Worm (Caenorhabditis elegans) whole organism, late embryonic: ENCODE results near the gene B0222.1.
A peak's percentile ranks its signal among the peaks of the same experiment; 100 is the strongest.

Experiments
- C08G9.2 ChIP-seq: sonication (generic microtip); optimal IDR thresholded peaks from 2 replicates; lab custom pipeline; 2016; ENCODE audit warnings: mild to moderate bottlenecking, missing genetic modification characterization, moderate library complexity, missing compliant biosample characterization
- C38D4.7 ChIP-seq: fragments of 200-800 bp; sonication (Bioruptor generic); optimal IDR thresholded peaks from 2 replicates; lab custom pipeline; 2018; ENCODE audit warnings: mild to moderate bottlenecking, missing genetic modification characterization, moderate library complexity, missing compliant biosample characterization
- K02D7.2 ChIP-seq: sonication (generic microtip); optimal IDR thresholded peaks from 2 replicates; lab custom pipeline; 2017; ENCODE audit warnings: mild to moderate bottlenecking, missing genetic modification characterization, missing compliant biosample characterization
- K09A11.1 ChIP-seq: sonication (generic microtip); optimal IDR thresholded peaks from 2 replicates; lab custom pipeline; 2017; ENCODE audit warnings: antibody characterized with exemption, mild to moderate bottlenecking, missing genetic modification characterization, missing compliant biosample characterization; ENCODE audit not compliant: insufficient read depth
- T23F11.4 ChIP-seq: fragments of 200-800 bp; sonication (Bioruptor generic); optimal IDR thresholded peaks from 2 replicates; lab custom pipeline; 2018; ENCODE audit warnings: mild to moderate bottlenecking, missing genetic modification characterization, missing compliant biosample characterization
- Y22D7AL.16 ChIP-seq: sonication (generic microtip); optimal IDR thresholded peaks from 2 replicates; lab custom pipeline; 2016; ENCODE audit warnings: missing genetic modification characterization, missing compliant biosample characterization
- ama-1 ChIP-seq: fragments of 150-350 bp; optimal IDR thresholded peaks from 2 replicates; lab custom pipeline; 2014
- ceh-18 ChIP-seq: sonication (generic microtip); optimal IDR thresholded peaks from 2 replicates; lab custom pipeline; 2016; ENCODE audit warnings: missing genetic modification characterization, missing compliant biosample characterization
- ceh-19 ChIP-seq: fragments of 200-800 bp; sonication (Bioruptor generic); optimal IDR thresholded peaks from 2 replicates; lab custom pipeline; 2018; ENCODE audit warnings: mild to moderate bottlenecking, missing genetic modification characterization, missing compliant biosample characterization
- ceh-2 ChIP-seq: sonication (generic microtip); optimal IDR thresholded peaks from 2 replicates; lab custom pipeline; 2016; ENCODE audit warnings: missing genotype, missing genetic modification characterization, missing compliant biosample characterization
- ceh-24 ChIP-seq: sonication (generic microtip); optimal IDR thresholded peaks from 2 replicates; lab custom pipeline; 2016; ENCODE audit warnings: mild to moderate bottlenecking, missing genetic modification characterization, missing compliant biosample characterization
- ceh-31 ChIP-seq: sonication (generic microtip); optimal IDR thresholded peaks from 2 replicates; lab custom pipeline; 2016; ENCODE audit warnings: missing genetic modification characterization, missing compliant biosample characterization
- ceh-34 ChIP-seq: sonication (generic microtip); optimal IDR thresholded peaks from 2 replicates; lab custom pipeline; 2016; ENCODE audit warnings: mild to moderate bottlenecking, missing genetic modification characterization, missing compliant biosample characterization
- dmd-4 ChIP-seq: sonication (generic microtip); optimal IDR thresholded peaks from 2 replicates; lab custom pipeline; 2016; ENCODE audit warnings: borderline replicate concordance, missing genetic modification characterization, missing compliant biosample characterization
- dve-1 ChIP-seq: sonication (generic microtip); optimal IDR thresholded peaks from 2 replicates; lab custom pipeline; 2017; ENCODE audit warnings: antibody characterized with exemption, mild to moderate bottlenecking, missing genetic modification characterization, missing compliant biosample characterization
- elt-2 ChIP-seq: sonication (generic microtip); optimal IDR thresholded peaks from 2 replicates; lab custom pipeline; 2016; ENCODE audit warnings: missing genetic modification reagents, missing genetic modification characterization, missing compliant biosample characterization
- elt-4 ChIP-seq: sonication (generic microtip); optimal IDR thresholded peaks from 2 replicates; lab custom pipeline; 2016; ENCODE audit warnings: missing genetic modification characterization, missing compliant biosample characterization
- ets-4 ChIP-seq: sonication (generic microtip); optimal IDR thresholded peaks from 2 replicates; lab custom pipeline; 2016; ENCODE audit warnings: missing genetic modification characterization, missing compliant biosample characterization
- eyg-1 ChIP-seq: sonication (generic microtip); optimal IDR thresholded peaks from 2 replicates; lab custom pipeline; 2016; ENCODE audit warnings: missing genotype, missing genetic modification characterization, missing compliant biosample characterization
- gmeb-2 ChIP-seq: sonication (generic microtip); optimal IDR thresholded peaks from 2 replicates; lab custom pipeline; 2016; ENCODE audit warnings: missing genetic modification characterization, inconsistent platforms, missing compliant biosample characterization
- hlh-13 ChIP-seq: fragments of 200-800 bp; sonication (Bioruptor generic); optimal IDR thresholded peaks from 2 replicates; lab custom pipeline; 2018; ENCODE audit warnings: mild to moderate bottlenecking, missing genetic modification characterization, missing compliant biosample characterization
- hlh-15 ChIP-seq: sonication (generic microtip); optimal IDR thresholded peaks from 2 replicates; lab custom pipeline; 2016; ENCODE audit warnings: missing genetic modification characterization, missing compliant biosample characterization
- hlh-30 ChIP-seq: sonication (generic microtip); optimal IDR thresholded peaks from 2 replicates; lab custom pipeline; 2017; ENCODE audit warnings: antibody characterized with exemption, missing genetic modification characterization, missing compliant biosample characterization; ENCODE audit not compliant: insufficient read depth
- mec-3 ChIP-seq: sonication (generic microtip); optimal IDR thresholded peaks from 2 replicates; lab custom pipeline; 2016; ENCODE audit warnings: borderline replicate concordance, missing genetic modification characterization, missing compliant biosample characterization
- nfya-1 ChIP-seq: sonication (generic microtip); optimal IDR thresholded peaks from 2 replicates; lab custom pipeline; 2017; ENCODE audit warnings: missing genetic modification characterization, mild to moderate bottlenecking, missing compliant biosample characterization, antibody characterized with exemption, moderate library complexity
- nhr-11 ChIP-seq: fragments of 150-350 bp; optimal IDR thresholded peaks from 2 replicates; lab custom pipeline; 2014; ENCODE audit warnings: missing biosample characterization, missing genetic modification characterization
- odd-2 ChIP-seq: sonication (generic microtip); optimal IDR thresholded peaks from 2 replicates; lab custom pipeline; 2017; ENCODE audit warnings: antibody characterized with exemption, mild to moderate bottlenecking, missing genetic modification characterization, missing compliant biosample characterization
- pag-3 ChIP-seq: sonication (generic microtip); optimal IDR thresholded peaks from 2 replicates; lab custom pipeline; 2016; ENCODE audit warnings: missing compliant biosample characterization, missing genetic modification characterization, borderline replicate concordance
- pros-1 ChIP-seq: fragments of 150-350 bp; optimal IDR thresholded peaks from 2 replicates; lab custom pipeline; 2014; ENCODE audit warnings: missing biosample characterization, missing genetic modification reagents, missing genetic modification characterization
- sdc-2 ChIP-seq: sonication (generic microtip); optimal IDR thresholded peaks from 2 replicates; lab custom pipeline; 2016; ENCODE audit warnings: missing genotype, missing genetic modification characterization, missing compliant biosample characterization
- sox-2 ChIP-seq: fragments of 200-800 bp; sonication (Bioruptor generic); IDR thresholded peaks from 2 replicates; pipeline ENCODE4 v1.3.6; 2022; ENCODE audit warnings: missing genetic modification reagents, missing genetic modification characterization, missing compliant biosample characterization
- tbx-2 ChIP-seq: sonication (generic microtip); optimal IDR thresholded peaks from 2 replicates; lab custom pipeline; 2016; ENCODE audit warnings: missing genetic modification characterization, missing compliant biosample characterization
- tbx-7 ChIP-seq: sonication (generic microtip); optimal IDR thresholded peaks from 2 replicates; lab custom pipeline; 2016; ENCODE audit warnings: missing genotype, missing genetic modification characterization, missing compliant biosample characterization
- ttx-3 ChIP-seq: sonication (generic microtip); optimal IDR thresholded peaks from 2 replicates; lab custom pipeline; 2016; ENCODE audit warnings: missing genetic modification reagents, missing genetic modification characterization, missing compliant biosample characterization
- unc-3 ChIP-seq, 2 experiments: fragments of 200-800 bp in 1 of 2; sonication (Bioruptor generic) in 1 of 2; sonication (generic microtip) in 1 of 2; conservative IDR thresholded peaks in 1 of 2; optimal IDR thresholded peaks in 1 of 2; 2 replicates each; pipeline versions ENCODE4 v1.3.6 to Lab custom; 2016 to 2022; ENCODE audit warnings: missing compliant biosample characterization in 2 of 2, missing genetic modification characterization in 2 of 2, missing genetic modification reagents in 1 of 2
- unc-42 ChIP-seq: sonication (generic microtip); optimal IDR thresholded peaks from 2 replicates; lab custom pipeline; 2016; ENCODE audit warnings: missing genotype, missing genetic modification characterization, missing compliant biosample characterization
- unc-55 ChIP-seq: sonication (generic microtip); optimal IDR thresholded peaks from 2 replicates; lab custom pipeline; 2017; ENCODE audit warnings: missing biosample characterization, missing genetic modification reagents, missing genetic modification characterization
- zip-5 ChIP-seq: sonication (generic microtip); optimal IDR thresholded peaks from 2 replicates; lab custom pipeline; 2016; ENCODE audit warnings: missing genetic modification characterization, missing compliant biosample characterization
- ztf-16 ChIP-seq: sonication (generic microtip); optimal IDR thresholded peaks from 2 replicates; lab custom pipeline; 2017; ENCODE audit warnings: missing genetic modification characterization, missing compliant biosample characterization

B0222.1 gene

DNA sequence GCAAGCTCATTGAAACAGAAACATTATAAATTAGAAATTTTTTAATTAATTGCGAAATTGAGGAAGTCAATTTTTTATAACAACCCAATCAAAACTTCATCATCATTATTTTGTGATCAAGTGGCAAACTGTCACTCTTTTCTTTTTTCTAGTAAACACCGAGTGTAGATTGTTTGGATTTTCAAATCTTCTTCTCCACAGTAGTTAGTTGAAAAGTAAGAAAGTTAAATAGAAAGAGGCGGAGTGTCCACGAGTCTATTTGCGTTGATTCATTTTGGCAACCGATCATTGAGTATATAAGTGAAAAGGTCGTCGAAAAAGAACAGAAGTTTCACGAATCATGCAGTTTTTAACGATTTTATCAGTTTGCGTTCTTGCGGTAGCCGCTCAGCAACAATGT lies 24.8 kb upstream of the B0222.1 start, which contains the start of gene pqn-31:
pqn-31 (plus strand) TSS at position 301 of the 400 bp plus-strand sequence.
- TF ChIP-seq ama-1 (lab: Kevin White, UChicago) (no peak), nfya-1 (tag; lab: Kevin White, UChicago) (no peak), hlh-13 (no peak), unc-3 (GFP tag; conservative IDR thresholded peaks at IDR 0.05; lab: Robert Waterston, UW) (no peak), unc-3 (tag; optimal IDR thresholded peaks at IDR 0.05; lab: Kevin White, UChicago) (no peak), mec-3 (no peak), K09A11.1 (no peak), pag-3 (tag; lab: Kevin White, UChicago) (no peak), ceh-19 (GFP tag; lab: Kevin White, UChicago) (no peak), pros-1 (tag; lab: Kevin White, UChicago) (no peak), gmeb-2 (tag; lab: Kevin White, UChicago) (no peak), dve-1 (tag; lab: Kevin White, UChicago) (no peak), tbx-7 (no peak)

DNA sequence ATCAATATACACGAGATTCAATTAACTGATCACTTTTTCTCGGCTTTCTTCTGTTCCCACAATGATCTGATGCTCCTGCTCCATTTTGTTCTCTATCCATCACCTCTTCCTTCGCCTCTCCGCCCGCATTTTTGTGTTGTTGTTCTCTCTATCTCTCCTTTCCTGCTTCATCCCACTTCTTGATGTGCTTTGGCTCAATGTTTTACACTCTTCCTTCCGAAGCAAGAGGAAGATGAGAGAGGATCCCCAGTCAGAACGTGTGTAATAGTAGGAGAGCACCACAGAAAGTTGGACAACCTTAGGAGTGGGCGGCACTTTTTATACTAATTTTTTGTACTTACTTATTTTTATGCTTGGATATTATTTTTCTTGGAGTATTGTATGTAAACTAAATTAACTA lies 22.1 kb upstream of the B0222.1 start:
- TF ChIP-seq ceh-18 (tag; lab: Kevin White, UChicago) = peak; percentile 47
- TF ChIP-seq pag-3 (tag; lab: Kevin White, UChicago) = no peak

DNA sequence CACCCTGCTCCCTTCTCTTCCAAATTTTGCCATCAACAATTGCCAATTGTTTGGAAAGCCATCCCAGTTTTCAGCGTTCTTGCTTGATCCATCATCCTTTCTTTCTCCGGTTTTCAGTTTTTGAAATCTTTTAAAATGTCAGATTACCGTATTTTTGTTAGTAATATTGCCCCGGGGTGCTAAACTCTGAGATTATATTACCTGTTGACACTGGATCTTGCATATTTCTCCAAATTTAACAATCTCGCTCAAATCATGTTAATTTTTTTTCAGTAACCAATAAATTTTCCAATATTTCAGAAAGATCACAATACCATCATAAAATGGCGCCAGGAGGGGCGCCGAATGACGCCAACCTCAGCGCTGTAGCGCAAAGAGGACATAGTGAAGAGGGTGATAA lies 21.6 kb upstream of the B0222.1 start, which contains the start of gene F21C10.7:
F21C10.7 (plus strand) TSS at position 301 of the 400 bp plus-strand sequence.
- TF ChIP-seq ztf-16 (tag; lab: Kevin White, UChicago) (no peak), unc-55 (GFP tag; lab: Kevin White, UChicago) (no peak), ets-4 (tag; lab: Kevin White, UChicago) (no peak), hlh-30 (no peak), eyg-1 (tag; lab: Kevin White, UChicago) (no peak), sox-2 (no peak), sdc-2 (no peak), nfya-1 (tag; lab: Kevin White, UChicago) (no peak), nhr-11 (no peak), elt-4 (tag; lab: Kevin White, UChicago) (no peak), K09A11.1 (no peak), ttx-3 (tag; lab: Kevin White, UChicago) (no peak), C08G9.2 (tag; lab: Kevin White, UChicago) (no peak), K02D7.2 (no peak), tbx-7 (no peak)

DNA sequence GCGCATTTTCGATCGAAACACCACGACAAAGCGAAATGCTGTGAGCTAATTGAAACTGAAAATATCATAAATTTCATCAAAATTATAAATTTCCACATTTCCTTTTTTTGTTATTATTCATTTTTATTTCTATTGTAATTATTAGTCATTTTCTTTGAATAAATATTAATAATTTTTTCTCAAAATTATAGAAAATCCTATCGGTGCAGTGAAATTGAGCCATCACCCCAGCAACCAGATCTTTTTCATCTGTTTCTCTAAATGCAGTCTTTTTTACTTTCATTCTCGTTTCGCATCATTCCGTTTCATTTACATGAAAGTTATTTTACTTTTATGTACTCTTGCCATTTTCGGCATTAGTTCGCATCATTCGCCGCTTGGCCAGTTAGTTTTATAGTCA lies 12.1 kb upstream of the B0222.1 start, which contains the start of gene F21C10.13:
F21C10.13 (plus strand) TSS at position 301 of the 400 bp plus-strand sequence.
- no peak for TF ChIP-seq dmd-4 (tag; lab: Kevin White, UChicago)
- TF ChIP-seq ceh-24 (tag; lab: Kevin White, UChicago) = no peak
- no peak for TF ChIP-seq eyg-1 (tag; lab: Kevin White, UChicago)
- no peak for TF ChIP-seq ceh-31 (tag; lab: Kevin White, UChicago)
- no peak for TF ChIP-seq zip-5 (tag; lab: Kevin White, UChicago)
- TF ChIP-seq nfya-1 (tag; lab: Kevin White, UChicago) = no peak
- TF ChIP-seq tbx-2 = no peak
- no peak for TF ChIP-seq unc-42 (tag; lab: Kevin White, UChicago)
- TF ChIP-seq ceh-2 = no peak
- TF ChIP-seq ttx-3 (tag; lab: Kevin White, UChicago) = no peak
- TF ChIP-seq ama-1 (lab: Kevin White, UChicago) = no peak
- no peak for TF ChIP-seq ceh-34 (tag; lab: Kevin White, UChicago)

DNA sequence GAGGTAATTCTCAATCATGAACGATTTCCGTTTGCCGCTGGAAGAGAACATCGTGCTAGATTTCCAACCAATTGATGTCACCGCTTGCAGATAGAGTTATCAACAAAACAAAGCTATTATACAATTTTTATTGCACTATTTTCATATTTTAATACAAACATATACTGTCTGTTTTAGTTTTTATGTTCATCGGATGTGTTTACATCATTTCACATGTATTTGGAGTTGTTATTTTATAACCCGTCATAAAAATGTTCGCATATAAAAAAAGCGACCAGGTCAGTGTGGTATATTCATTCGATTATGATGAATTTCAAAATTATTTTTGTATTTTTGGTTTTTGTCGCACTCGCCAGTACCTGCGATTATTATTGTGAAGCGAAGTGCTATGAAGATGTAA lies 10.9 kb upstream of the B0222.1 start, which contains the start of gene F21C10.11:
F21C10.11 (plus strand) TSS at position 301 of the 400 bp plus-strand sequence.
- no peak for TF ChIP-seq sox-2
- no peak for TF ChIP-seq T23F11.4
- TF ChIP-seq hlh-15 (tag; lab: Kevin White, UChicago) = no peak
- no peak for TF ChIP-seq pros-1 (tag; lab: Kevin White, UChicago)
- TF ChIP-seq eyg-1 (tag; lab: Kevin White, UChicago) = no peak
- TF ChIP-seq odd-2 (tag; lab: Kevin White, UChicago) = no peak
- TF ChIP-seq elt-2 (tag; lab: Kevin White, UChicago) = no peak
- no peak for TF ChIP-seq nfya-1 (tag; lab: Kevin White, UChicago)
- TF ChIP-seq ceh-2 = no peak
- TF ChIP-seq Y22D7AL.16 (tag; lab: Kevin White, UChicago) = no peak
- no peak for TF ChIP-seq zip-5 (tag; lab: Kevin White, UChicago)
- TF ChIP-seq C38D4.7 (GFP tag; lab: Kevin White, UChicago) = no peak
